Fruit fly (Drosophila melanogaster): Measurements from ENCODE around the gene RpS19a.

The RpS19a gene

DNA sequence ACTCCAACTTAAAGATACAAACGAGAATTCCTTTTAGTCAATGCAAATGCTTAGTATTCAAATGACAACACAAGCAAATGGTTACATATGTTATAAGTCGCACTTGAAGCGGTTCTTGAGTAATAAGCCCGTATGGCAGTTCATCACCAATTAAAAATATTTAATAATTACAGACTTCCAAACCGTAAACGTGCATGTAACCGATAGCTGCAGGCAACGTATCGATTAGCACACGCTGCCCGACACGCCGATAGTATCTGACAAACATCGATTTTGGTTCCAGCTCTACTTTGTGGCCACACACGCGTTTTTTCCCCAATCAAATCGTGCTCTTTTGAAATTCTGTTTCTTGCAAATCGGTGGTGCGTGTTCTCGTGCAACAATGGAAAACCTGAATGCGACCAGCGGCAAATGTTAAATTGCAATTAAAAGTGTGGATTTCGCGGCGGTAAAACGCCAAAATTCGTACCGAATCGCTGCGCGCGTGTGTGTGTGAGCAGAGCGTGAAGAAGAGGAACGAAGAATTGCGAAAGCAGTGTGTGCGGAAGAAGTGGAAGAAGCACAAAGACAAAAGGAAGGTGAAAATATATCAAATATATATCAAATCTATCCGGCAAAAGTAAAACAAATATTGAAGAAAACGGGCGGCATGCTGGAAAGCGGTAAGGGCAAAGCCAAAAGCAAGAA, 38.6 kb upstream of the RpS19a start, which contains the start of the genes CG9784 and Nup153 (continued):
- TF ChIP-seq Pdp1 (GFP tag; optimal IDR thresholded peaks at IDR 0.05) (no peak), CG12744 (GFP tag; optimal IDR thresholded peaks at IDR 0.05) (no peak), CG2129 (GFP tag; IDR thresholded peaks at IDR 0.05; ENCODE audit: partially characterized antibody) (peak; percentile 76), kah (GFP tag; optimal IDR thresholded peaks at IDR 0.05) (no peak), stwl (tag; optimal IDR thresholded peaks at IDR 0.05) (no peak), Atf3 (GFP tag; optimal IDR thresholded peaks at IDR 0.05) (no peak), pita (GFP tag; optimal IDR thresholded peaks at IDR 0.05) (no peak), eve (GFP tag; optimal IDR thresholded peaks at IDR 0.05) (no peak), GATAe (GFP tag; conservative IDR thresholded peaks at IDR 0.05) (no peak), br (optimal IDR thresholded peaks at IDR 0.05) (no peak), CG32767 (GFP tag; IDR thresholded peaks at IDR 0.05) (no peak), CG4328 (GFP tag; optimal IDR thresholded peaks at IDR 0.05) (no peak), CG7963 (GFP tag; IDR thresholded peaks at IDR 0.05; ENCODE audit: partially characterized antibody) (peak; percentile 95), cwo (GFP tag; optimal IDR thresholded peaks at IDR 0.05) (no peak), toy (GFP tag; IDR thresholded peaks at IDR 0.05) (no peak), unc-4 (GFP tag; IDR thresholded peaks at IDR 0.05; ENCODE audit: partially characterized antibody) (peak; percentile 84), nerfin-2 (GFP tag; IDR thresholded peaks at IDR 0.05; ENCODE audit: partially characterized antibody) (peak; percentile 92), CG17912 (GFP tag; optimal IDR thresholded peaks at IDR 0.05) (no peak), Bgb (GFP tag; IDR thresholded peaks at IDR 0.05; ENCODE audit: partially characterized antibody) (peak; percentile 97), Elba2 (GFP tag; optimal IDR thresholded peaks at IDR 0.05) (no peak), ham (GFP tag; IDR thresholded peaks at IDR 0.05) (no peak), ac (GFP tag; optimal IDR thresholded peaks at IDR 0.05) (no peak), CG9727 (GFP tag; optimal IDR thresholded peaks at IDR 0.05) (no peak), CTCF (GFP tag; optimal IDR thresholded peaks at IDR 0.05) (no peak), CG10979 (tag; optimal IDR thresholded peaks at IDR 0.05) (no peak), slp2 (GFP tag; optimal IDR thresholded peaks at IDR 0.05) (no peak), Med (GFP tag) (peak; percentile 29), Xbp1 (GFP tag; optimal IDR thresholded peaks at IDR 0.05) (no peak), CG5180 (GFP tag; optimal IDR thresholded peaks at IDR 0.05) (no peak), vfl (GFP tag; optimal IDR thresholded peaks at IDR 0.05) (no peak), zen2 (GFP tag; IDR thresholded peaks at IDR 0.05; ENCODE audit: partially characterized antibody) (peak; percentile 94), Sry-δ (GFP tag; optimal IDR thresholded peaks at IDR 0.05) (peak; percentile 84), CG12104 (GFP tag; optimal IDR thresholded peaks at IDR 0.05) (no peak), CG6791 (GFP tag; IDR thresholded peaks at IDR 0.05; ENCODE audit: partially characterized antibody) (peak; percentile 98), CG10274 (GFP tag; optimal IDR thresholded peaks at IDR 0.05) (no peak), sens (GFP tag) (peak; percentile 51), CG10654 (GFP tag; optimal IDR thresholded peaks at IDR 0.05) (no peak), dati (GFP tag; IDR thresholded peaks at IDR 0.05) (no peak), CG15073 (GFP tag; optimal IDR thresholded peaks at IDR 0.05) (no peak), gsb-n (tag; optimal IDR thresholded peaks at IDR 0.05) (no peak), CG4424 (GFP tag; optimal IDR thresholded peaks at IDR 0.05) (no peak), Ets65A (GFP tag) (peak; percentile 41), CG30020 (tag; optimal IDR thresholded peaks at IDR 0.05) (no peak), CG17385 (GFP tag; optimal IDR thresholded peaks at IDR 0.05) (peak; percentile 85), z (GFP tag; IDR thresholded peaks at IDR 0.05) (no peak), CG10267 (tag; optimal IDR thresholded peaks at IDR 0.05) (no peak), mld (GFP tag; IDR thresholded peaks at IDR 0.05; ENCODE audit: partially characterized antibody) (peak; percentile 93), sima (GFP tag; optimal IDR thresholded peaks at IDR 0.05) (no peak), ken (GFP tag; IDR thresholded peaks at IDR 0.05) (no peak), prd (optimal IDR thresholded peaks at IDR 0.05) (no peak), prd (GFP tag; IDR thresholded peaks at IDR 0.05) (0 out of 3 replicates have a peak, but pooled peaks have one; percentile 5)
